Worm (Caenorhabditis elegans) whole organism, L4 larva: ENCODE results near the gene F35D11.4.

Source experiments
- Y75B8A.6 ChIP-seq: fragments of 200-800 bp; sonication (Bioruptor generic); IDR thresholded peaks from 2 replicates; pipeline ENCODE4 v1.3.6; 2022; ENCODE audit warnings: missing genetic modification reagents, missing genetic modification characterization, missing compliant biosample characterization
- ama-1 ChIP-seq: fragments of 150-350 bp; optimal IDR thresholded peaks from 2 replicates; lab custom pipeline; 2014; ENCODE audit warnings: inconsistent platforms, mixed read lengths
- ceh-82 ChIP-seq: sonication (generic microtip); optimal IDR thresholded peaks from 2 replicates; lab custom pipeline; 2017; ENCODE audit warnings: missing biosample characterization, missing genetic modification characterization
- dpl-1 ChIP-seq: fragments of 150-350 bp; optimal IDR thresholded peaks from 2 replicates; lab custom pipeline; 2014; ENCODE audit warnings: missing biosample characterization, missing genetic modification reagents, missing genetic modification characterization
- fos-1 ChIP-seq: fragments of 150-350 bp; optimal IDR thresholded peaks from 2 replicates; lab custom pipeline; 2014; ENCODE audit warnings: missing biosample characterization, missing genetic modification characterization
- gei-8 ChIP-seq: fragments of 200-800 bp; sonication (Bioruptor generic); optimal IDR thresholded peaks from 2 replicates; lab custom pipeline; 2018; ENCODE audit warnings: mild to moderate bottlenecking, missing genetic modification characterization, missing compliant biosample characterization
- hlh-11 ChIP-seq: fragments of 200-800 bp; sonication (Bioruptor generic); optimal IDR thresholded peaks from 2 replicates; lab custom pipeline; 2018; ENCODE audit warnings: mild to moderate bottlenecking, missing genetic modification characterization, missing compliant biosample characterization
- lsy-2 ChIP-seq, 2 experiments: fragments of 150-350 bp in 1 of 2; sonication (generic microtip) in 1 of 2; optimal IDR thresholded peaks; 2 replicates each; lab custom pipeline; 2014 to 2017; ENCODE audit warnings: missing biosample characterization in 2 of 2, missing genetic modification characterization in 2 of 2
- nhr-11 ChIP-seq: fragments of 150-350 bp; optimal IDR thresholded peaks from 2 replicates; lab custom pipeline; 2014; ENCODE audit warnings: missing biosample characterization, missing genetic modification characterization
- nhr-237 ChIP-seq: sonication (generic microtip); optimal IDR thresholded peaks from 2 replicates; lab custom pipeline; 2017; ENCODE audit warnings: missing biosample characterization, missing genetic modification characterization
- snpc-4 ChIP-seq: fragments of 150-350 bp; optimal IDR thresholded peaks from 2 replicates; lab custom pipeline; 2014; ENCODE audit warnings: missing biosample characterization, missing genetic modification characterization
- spr-1 ChIP-seq: sonication (generic microtip); optimal IDR thresholded peaks from 2 replicates; lab custom pipeline; 2016; ENCODE audit warnings: mild to moderate bottlenecking, missing genetic modification characterization, missing compliant biosample characterization
- zfp-3 ChIP-seq: fragments of 200-800 bp; sonication (Bioruptor generic); conservative IDR thresholded peaks from 2 replicates; pipeline ENCODE4 v1.3.6; 2022; ENCODE audit warnings: missing genetic modification reagents, missing genetic modification characterization, missing compliant biosample characterization
- ztf-11 ChIP-seq: fragments of 150-350 bp; optimal IDR thresholded peaks from 2 replicates; lab custom pipeline; 2014; ENCODE audit warnings: missing biosample characterization, missing genetic modification characterization

ce11 chrII:4573084-4573483 lies 30.1 kb upstream of the F35D11.4 start:
- TF ChIP-seq ztf-11 (tag; lab: Kevin White, UChicago) (no peak), fos-1 (tag; lab: Kevin White, UChicago) (no peak), lsy-2 (tag; optimal IDR thresholded peaks at IDR 0.05; lab: Kevin White, UChicago) (no peak), gei-8 (no peak), ceh-82 (tag; lab: Kevin White, UChicago) (no peak), nhr-11 (tag; lab: Kevin White, UChicago) (no peak), nhr-237 (tag; lab: Kevin White, UChicago) (no peak), spr-1 (tag; lab: Kevin White, UChicago) (no peak), dpl-1 (GFP tag; lab: Kevin White, UChicago) (no peak), ama-1 (lab: Kevin White, UChicago) (no peak), snpc-4 (tag; lab: Kevin White, UChicago) (no peak), Y75B8A.6 (no peak), zfp-3 (no peak), hlh-11 (tag; lab: Kevin White, UChicago) (no peak)
